Fruit fly (Drosophila melanogaster) whole organism, prepupa: ENCODE data around the gene CG7101.

ENCODE experiments used
- CG6792 ChIP-seq: fragments of 200-800 bp; sonication (Bioruptor generic); optimal IDR thresholded peaks from 3 replicates; lab custom pipeline; 2016; ENCODE audit warnings: missing biosample characterization, missing genetic modification characterization
- Met ChIP-seq: fragments of 200-800 bp; sonication (Bioruptor generic); optimal IDR thresholded peaks from 3 replicates; lab custom pipeline; 2016; ENCODE audit warnings: missing biosample characterization, missing genetic modification characterization
- OdsH ChIP-seq: fragments of 200-800 bp; sonication (Bioruptor generic); optimal IDR thresholded peaks from 3 replicates; lab custom pipeline; 2016; ENCODE audit warnings: missing biosample characterization, missing genetic modification characterization
- esn ChIP-seq: fragments of 200-800 bp; sonication (Bioruptor generic); optimal IDR thresholded peaks from 2 replicates; lab custom pipeline; 2016; ENCODE audit warnings: missing biosample characterization, mild to moderate bottlenecking, missing genetic modification characterization, moderate library complexity
- lz ChIP-seq: fragments of 200-800 bp; sonication (Bioruptor generic); optimal IDR thresholded peaks from 3 replicates; lab custom pipeline; 2016; ENCODE audit warnings: missing biosample characterization, missing genetic modification characterization

DNA sequence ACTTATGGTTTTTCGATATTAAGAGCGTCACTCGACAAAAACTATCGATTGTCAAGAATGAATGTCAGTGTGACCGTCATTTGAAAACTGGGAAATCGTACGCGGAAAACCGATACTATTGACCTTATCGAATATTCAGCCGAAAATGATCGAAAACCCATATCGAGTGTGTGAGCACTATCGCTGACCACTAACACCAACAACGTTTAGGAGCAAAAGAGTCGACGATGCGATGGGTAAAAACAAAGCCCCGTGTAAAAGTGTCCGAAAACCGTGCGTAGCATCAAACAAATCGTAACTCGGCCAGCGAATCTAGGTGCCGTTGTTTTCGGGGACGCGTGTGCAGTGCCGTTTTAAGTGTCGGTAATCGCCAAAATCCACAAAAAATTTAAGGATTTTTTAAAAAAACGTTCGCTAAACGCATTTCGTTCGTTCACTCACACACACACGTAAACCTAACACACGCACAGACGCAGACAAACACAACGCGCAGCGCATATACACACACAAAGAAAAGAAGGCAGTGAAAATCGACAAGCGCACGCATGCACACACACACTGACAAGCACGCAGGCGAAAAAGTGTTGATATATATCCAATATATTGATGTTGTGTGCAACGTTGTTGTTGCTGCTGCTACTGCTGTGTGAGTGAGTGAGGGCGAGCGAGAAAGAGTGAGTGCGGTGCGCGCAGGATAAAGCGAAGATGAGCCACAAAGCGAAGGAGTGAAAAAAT, 33.5 kb downstream of the CG7101 start, which contains the start of the genes CG7326 and Dora:
- TF ChIP-seq OdsH (GFP tag; lab: Kevin White, UChicago) = no peak
- no peak for TF ChIP-seq Met (GFP tag; lab: Kevin White, UChicago)
- TF ChIP-seq esn = no peak
- no peak for TF ChIP-seq CG6792 (GFP tag; lab: Kevin White, UChicago)
- TF ChIP-seq lz (GFP tag; lab: Kevin White, UChicago) = no peak
